Fruit fly (Drosophila melanogaster): ENCODE measurements around the gene ArgRS.

ArgRS gene

dm6 chrX:15857601-15858284, 13.8 kb upstream of the ArgRS start, which contains the start of the genes CG46440 and Myb (continued):
- TF ChIP-seq Med (GFP tag) (peak; percentile 63), CG2129 (GFP tag; IDR thresholded peaks at IDR 0.05; ENCODE audit: partially characterized antibody) (peak; percentile 59), oc (tag; optimal IDR thresholded peaks at IDR 0.05) (no peak), CG16813 (GFP tag; IDR thresholded peaks at IDR 0.05; ENCODE audit: partially characterized antibody) (peak; percentile 90), CG10979 (tag; optimal IDR thresholded peaks at IDR 0.05) (no peak), CoRest (tag; optimal IDR thresholded peaks at IDR 0.05) (peak; percentile 5), CG10431 (GFP tag; optimal IDR thresholded peaks at IDR 0.05) (no peak), CG12659 (GFP tag; optimal IDR thresholded peaks at IDR 0.05) (peak; percentile 61), CG4730 (GFP tag; IDR thresholded peaks at IDR 0.05) (no peak), amos (GFP tag; IDR thresholded peaks at IDR 0.05; ENCODE audit: partially characterized antibody) (peak; percentile 92; the same call in 1 of the 2 replicates), sens (GFP tag) (peak; percentile 54), kay (GFP tag; optimal IDR thresholded peaks at IDR 0.05) (no peak), nom (GFP tag; optimal IDR thresholded peaks at IDR 0.05) (peak; percentile 37), CG31365 (tag; optimal IDR thresholded peaks at IDR 0.05) (no peak), sna (GFP tag; IDR thresholded peaks at IDR 0.05; ENCODE audit: partially characterized antibody) (peak; percentile 57), Doc3 (GFP tag; IDR thresholded peaks at IDR 0.05; ENCODE audit: partially characterized antibody) (peak; percentile 59; the same call in 1 of the 3 replicates), Opbp (GFP tag; IDR thresholded peaks at IDR 0.05; ENCODE audit: partially characterized antibody) (peak; percentile 91), Sry-δ (GFP tag; optimal IDR thresholded peaks at IDR 0.05) (peak; percentile 76), HLH4C (GFP tag; IDR thresholded peaks at IDR 0.05; ENCODE audit: partially characterized antibody) (peak; percentile 84), CG14860 (GFP tag; IDR thresholded peaks at IDR 0.05; ENCODE audit: partially characterized antibody) (peak; percentile 74), hbn (GFP tag; IDR thresholded peaks at IDR 0.05; ENCODE audit: partially characterized antibody) (peak; percentile 56), Hr51 (GFP tag; optimal IDR thresholded peaks at IDR 0.05) (no peak), lmd (GFP tag; IDR thresholded peaks at IDR 0.05) (no peak), CG9797 (GFP tag; optimal IDR thresholded peaks at IDR 0.05) (peak; percentile 59), CG34224 (GFP tag; IDR thresholded peaks at IDR 0.05; ENCODE audit: partially characterized antibody) (peak; percentile 71), vnd (GFP tag; IDR thresholded peaks at IDR 0.05; ENCODE audit: partially characterized antibody) (peak; percentile 83), zf30C (GFP tag; optimal IDR thresholded peaks at IDR 0.05) (peak; percentile 60), sd (tag; optimal IDR thresholded peaks at IDR 0.05) (peak; percentile 53), Lpt (GFP tag; optimal IDR thresholded peaks at IDR 0.05) (no peak), Hmr (GFP tag; optimal IDR thresholded peaks at IDR 0.05) (no peak), CG2712 (tag; optimal IDR thresholded peaks at IDR 0.05) (peak; percentile 26), Rfx (GFP tag; IDR thresholded peaks at IDR 0.05) (peak; percentile 20; the same call in 1 of the 2 replicates), mam (GFP tag; optimal IDR thresholded peaks at IDR 0.05) (peak; percentile 5), Elba2 (GFP tag; optimal IDR thresholded peaks at IDR 0.05) (peak; percentile 29), org-1 (GFP tag; optimal IDR thresholded peaks at IDR 0.05) (no peak), kni (GFP tag; optimal IDR thresholded peaks at IDR 0.05) (peak; percentile 14), hb (GFP tag; IDR thresholded peaks at IDR 0.05; ENCODE audit: partially characterized antibody) (peak; percentile 82), CG12299 (tag; optimal IDR thresholded peaks at IDR 0.05) (peak; percentile 7), CG9609 (GFP tag; optimal IDR thresholded peaks at IDR 0.05) (no peak), CG11560 (tag; IDR thresholded peaks at IDR 0.05) (no peak), inv (GFP tag; IDR thresholded peaks at IDR 0.05; ENCODE audit: partially characterized antibody) (peak; percentile 85), hkb (optimal IDR thresholded peaks at IDR 0.05) (no peak), hkb (GFP tag; IDR thresholded peaks at IDR 0.05) (0 out of 2 replicates have a peak, but pooled peaks have one; percentile 19), vvl (GFP tag; IDR thresholded peaks at IDR 0.05) (peak; percentile 37; the same call in 1 of the 2 replicates), wek (GFP tag; optimal IDR thresholded peaks at IDR 0.05) (peak; percentile 12), CG4617 (GFP tag; optimal IDR thresholded peaks at IDR 0.05; ENCODE audit: borderline replicate concordance) (peak; percentile 45), CG15514 (GFP tag; optimal IDR thresholded peaks at IDR 0.05) (peak; percentile 18)
